Fruit fly (Drosophila melanogaster) whole organism, embryonic: Measurements from ENCODE around the gene TwdlV.

Source experiments
- BEAF-32 ChIP-seq: fragments of 200-800 bp; sonication (Bioruptor generic); optimal IDR thresholded peaks from 3 replicates; lab custom pipeline; 2017; ENCODE audit warnings: missing biosample characterization, missing genetic modification characterization, mild to moderate bottlenecking, moderate library complexity, missing genetic modification reagents
- Bdp1 ChIP-seq: fragments of 200-800 bp; sonication (Bioruptor generic); optimal IDR thresholded peaks from 3 replicates; lab custom pipeline; 2016; ENCODE audit warnings: missing biosample characterization, missing genetic modification characterization
- Bgb ChIP-seq: fragments of 200-800 bp; sonication (Bioruptor generic); IDR thresholded peaks from 2 replicates; pipeline ENCODE4 v1.3.6; 2022; ENCODE audit warnings: missing biosample characterization, missing genetic modification characterization; ENCODE audit not compliant: partially characterized antibody
- CG11085 ChIP-seq: fragments of 200-800 bp; sonication (Bioruptor generic); IDR thresholded peaks from 2 replicates; pipeline ENCODE4 v1.3.6; 2022; ENCODE audit warnings: missing biosample characterization, missing genetic modification characterization
- CG14441 ChIP-seq: fragments of 200-800 bp; sonication (Bioruptor generic); IDR thresholded peaks from 2 replicates; pipeline ENCODE4 v1.3.6; 2022; ENCODE audit warnings: missing biosample characterization, missing genetic modification characterization
- CG16779 ChIP-seq: fragments of 200-800 bp; sonication (Bioruptor generic); IDR thresholded peaks from 2 replicates; pipeline ENCODE4 v1.3.6; 2022; ENCODE audit warnings: missing biosample characterization, missing genetic modification characterization
- CG1792 ChIP-seq: fragments of 200-800 bp; sonication (Bioruptor generic); optimal IDR thresholded peaks from 2 replicates; lab custom pipeline; 2016; ENCODE audit warnings: missing biosample characterization, missing genetic modification characterization
- CG2875 ChIP-seq: fragments of 200-800 bp; sonication (Bioruptor generic); optimal IDR thresholded peaks from 2 replicates; lab custom pipeline; 2017; ENCODE audit warnings: missing biosample characterization, mild to moderate bottlenecking, missing genetic modification characterization, missing genetic modification reagents
- CG31441 ChIP-seq: fragments of 200-800 bp; sonication (Bioruptor generic); IDR thresholded peaks from 2 replicates; pipeline ENCODE4 v1.3.6; 2022; ENCODE audit warnings: missing biosample characterization, missing genetic modification characterization
- CG3995 ChIP-seq: fragments of 200-800 bp; sonication (Bioruptor generic); optimal IDR thresholded peaks from 3 replicates; lab custom pipeline; 2016; ENCODE audit warnings: missing biosample characterization, missing genetic modification characterization
- CG4328 ChIP-seq: fragments of 200-800 bp; sonication (Bioruptor generic); optimal IDR thresholded peaks from 3 replicates; lab custom pipeline; 2017; ENCODE audit warnings: missing biosample characterization, missing genetic modification reagents, missing genetic modification characterization
- CG6272 ChIP-seq: fragments of 200-800 bp; sonication (Bioruptor generic); IDR thresholded peaks from 2 replicates; pipeline ENCODE4 v1.3.6; 2022; ENCODE audit warnings: missing biosample characterization, missing genetic modification characterization
- CG6689 ChIP-seq: fragments of 200-800 bp; sonication (Bioruptor generic); IDR thresholded peaks from 2 replicates; pipeline ENCODE4 v1.3.6; 2022; ENCODE audit warnings: missing biosample characterization, missing genetic modification characterization
- CG6765 ChIP-seq: fragments of 200-800 bp; sonication (Bioruptor generic); optimal IDR thresholded peaks from 3 replicates; lab custom pipeline; 2017; ENCODE audit warnings: missing biosample characterization, mild to moderate bottlenecking, missing genetic modification characterization
- CG7556 ChIP-seq: fragments of 200-800 bp; sonication (Bioruptor generic); optimal IDR thresholded peaks from 2 replicates; lab custom pipeline; 2017; ENCODE audit warnings: missing biosample characterization, mild to moderate bottlenecking, missing genetic modification characterization
- CG7963 ChIP-seq: fragments of 200-800 bp; sonication (Bioruptor generic); IDR thresholded peaks from 3 replicates; pipeline ENCODE4 v1.3.6; 2022; ENCODE audit warnings: missing biosample characterization, missing genetic modification characterization; ENCODE audit not compliant: partially characterized antibody
- CG8388 ChIP-seq: fragments of 200-800 bp; sonication (Bioruptor generic); optimal IDR thresholded peaks from 2 replicates; lab custom pipeline; 2019; ENCODE audit warnings: missing biosample characterization, mild to moderate bottlenecking, missing genetic modification characterization, moderate library complexity
- CG8765 ChIP-seq: fragments of 200-800 bp; sonication (Bioruptor generic); IDR thresholded peaks from 2 replicates; pipeline ENCODE4 v1.3.6; 2022; ENCODE audit warnings: missing biosample characterization, missing genetic modification characterization
- CG8924 ChIP-seq: fragments of 200-800 bp; optimal IDR thresholded peaks from 3 replicates; lab custom pipeline; 2019; ENCODE audit warnings: missing biosample characterization, mild to moderate bottlenecking, missing genetic modification characterization, moderate library complexity
- CG9437 ChIP-seq: fragments of 200-800 bp; sonication (Bioruptor generic); optimal IDR thresholded peaks from 2 replicates; lab custom pipeline; 2018; ENCODE audit warnings: missing biosample characterization, mild to moderate bottlenecking, missing genetic modification characterization
- CG9727 ChIP-seq: fragments of 200-800 bp; sonication (Bioruptor generic); optimal IDR thresholded peaks from 3 replicates; lab custom pipeline; 2017; ENCODE audit warnings: missing biosample characterization, mild to moderate bottlenecking, missing genetic modification characterization
- CG9797 ChIP-seq: fragments of 200-800 bp; sonication (Bioruptor generic); optimal IDR thresholded peaks from 3 replicates; lab custom pipeline; 2018; ENCODE audit warnings: missing biosample characterization, mild to moderate bottlenecking, missing genetic modification characterization
- CG9817 ChIP-seq: fragments of 200-800 bp; sonication (Bioruptor generic); optimal IDR thresholded peaks from 2 replicates; lab custom pipeline; 2018; ENCODE audit warnings: missing biosample characterization, mild to moderate bottlenecking, missing genetic modification characterization, moderate library complexity
- CkIIα-i1 ChIP-seq: fragments of 200-800 bp; sonication (Bioruptor generic); IDR thresholded peaks from 2 replicates; pipeline ENCODE4 v1.3.6; 2022; ENCODE audit warnings: missing biosample characterization, missing genetic modification characterization
- Dll ChIP-seq: fragments of 200-800 bp; sonication (Bioruptor generic); IDR thresholded peaks from 4 replicates; pipeline ENCODE4 v1.3.6; 2022; ENCODE audit warnings: missing biosample characterization, missing genetic modification characterization; ENCODE audit not compliant: partially characterized antibody
- HHEX ChIP-seq: fragments of 200-800 bp; sonication (Bioruptor generic); optimal IDR thresholded peaks from 3 replicates; lab custom pipeline; 2017; ENCODE audit warnings: missing biosample characterization, mild to moderate bottlenecking, missing genetic modification characterization, missing genetic modification reagents
- Hmx ChIP-seq: fragments of 200-800 bp; sonication (Bioruptor generic); optimal IDR thresholded peaks from 2 replicates; lab custom pipeline; 2016; ENCODE audit warnings: missing biosample characterization, missing genetic modification characterization
- Hr3 ChIP-seq: fragments of 200-800 bp; sonication (Bioruptor generic); optimal IDR thresholded peaks from 3 replicates; lab custom pipeline; 2016; ENCODE audit warnings: missing biosample characterization, missing genetic modification characterization
- Sin3A ChIP-seq: fragments of >200 bp; optimal IDR thresholded peaks from 2 replicates; lab custom pipeline; 2018
- Sox102F ChIP-seq: fragments of 200-800 bp; sonication (Bioruptor generic); optimal IDR thresholded peaks from 2 replicates; lab custom pipeline; 2018; ENCODE audit warnings: missing biosample characterization, mild to moderate bottlenecking, missing genetic modification characterization, moderate library complexity
- aop ChIP-seq: fragments of 200-800 bp; sonication (Bioruptor generic); IDR thresholded peaks from 2 replicates; pipeline ENCODE4 v1.3.6; 2022; ENCODE audit warnings: missing biosample characterization, missing genetic modification characterization
- ase ChIP-seq: fragments of 200-800 bp; sonication (Bioruptor generic); IDR thresholded peaks from 3 replicates; pipeline ENCODE4 v1.3.6; 2022; ENCODE audit warnings: missing biosample characterization, missing genetic modification characterization
- az2 ChIP-seq: fragments of 200-800 bp; sonication (Bioruptor generic); optimal IDR thresholded peaks from 3 replicates; lab custom pipeline; 2016; ENCODE audit warnings: missing biosample characterization, missing genetic modification characterization
- bowl ChIP-seq: fragments of 200-800 bp; sonication (Bioruptor generic); IDR thresholded peaks from 2 replicates; pipeline ENCODE4 v1.3.6; 2022; ENCODE audit warnings: missing biosample characterization, missing genetic modification characterization
- crol ChIP-seq: fragments of 200-800 bp; sonication (Bioruptor generic); IDR thresholded peaks from 2 replicates; pipeline ENCODE4 v1.3.6; 2022; ENCODE audit warnings: missing biosample characterization, missing genetic modification characterization
- crp ChIP-seq, 2 experiments: fragments of 200-800 bp; sonication (Bioruptor generic); optimal IDR thresholded peaks; 2 replicates in 1 of 2; 3 replicates in 1 of 2; lab custom pipeline; 2017; ENCODE audit warnings: missing biosample characterization in 2 of 2, missing genetic modification characterization in 2 of 2, mild to moderate bottlenecking in 1 of 2, moderate library complexity in 1 of 2
- dmrt11E ChIP-seq: fragments of 200-800 bp; sonication (Bioruptor generic); optimal IDR thresholded peaks from 3 replicates; lab custom pipeline; 2018; ENCODE audit warnings: missing biosample characterization, mild to moderate bottlenecking, missing genetic modification characterization, moderate library complexity
- fd64A ChIP-seq: fragments of 200-800 bp; sonication (Bioruptor generic); optimal IDR thresholded peaks from 3 replicates; lab custom pipeline; 2018; ENCODE audit warnings: missing biosample characterization, mild to moderate bottlenecking, missing genetic modification characterization
- fu2 ChIP-seq: fragments of 200-800 bp; sonication (Bioruptor generic); optimal IDR thresholded peaks from 2 replicates; lab custom pipeline; 2016; ENCODE audit warnings: missing biosample characterization, missing genetic modification characterization
- gem ChIP-seq: fragments of 200-800 bp; sonication (Bioruptor generic); optimal IDR thresholded peaks from 2 replicates; lab custom pipeline; 2019; ENCODE audit warnings: missing biosample characterization, mild to moderate bottlenecking, missing genetic modification characterization, moderate library complexity
- gsb-n ChIP-seq: fragments of 200-800 bp; sonication (Bioruptor generic); optimal IDR thresholded peaks from 3 replicates; lab custom pipeline; 2018; ENCODE audit warnings: missing biosample characterization, mild to moderate bottlenecking, missing genetic modification characterization
- lilli ChIP-seq: fragments of 200-800 bp; sonication (Bioruptor generic); optimal IDR thresholded peaks from 3 replicates; lab custom pipeline; 2016; ENCODE audit warnings: missing biosample characterization, missing genetic modification characterization
- prd ChIP-seq, 3 experiments: fragments of >200 bp in 2 of 3; fragments of 200-800 bp in 1 of 3; sonication (Bioruptor generic) in 1 of 3; optimal IDR thresholded peaks in 2 of 3; IDR thresholded peaks in 1 of 3; 2 replicates in 2 of 3; 3 replicates in 1 of 3; pipeline versions ENCODE4 v1.3.6 to Lab custom; 2017 to 2022; ENCODE audit warnings: missing biosample characterization in 1 of 3, missing genetic modification characterization in 1 of 3
- pzg ChIP-seq: fragments of 200-800 bp; sonication (Bioruptor generic); optimal IDR thresholded peaks from 3 replicates; lab custom pipeline; 2018; ENCODE audit warnings: missing biosample characterization, mild to moderate bottlenecking, missing genetic modification characterization, moderate library complexity
- salm ChIP-seq: fragments of 200-800 bp; sonication (Bioruptor generic); optimal IDR thresholded peaks from 2 replicates; lab custom pipeline; 2018; ENCODE audit warnings: missing biosample characterization, mild to moderate bottlenecking, missing genetic modification characterization
- sens-2 ChIP-seq: fragments of 200-800 bp; sonication (Bioruptor generic); IDR thresholded peaks from 2 replicates; pipeline ENCODE4 v1.3.6; 2022; ENCODE audit warnings: missing biosample characterization, missing genetic modification characterization
- tll ChIP-seq, 2 experiments: fragments of 200-800 bp in 1 of 2; fragments of >200 bp in 1 of 2; sonication (Bioruptor generic) in 1 of 2; optimal IDR thresholded peaks; 2 replicates each; lab custom pipeline; 2017 to 2019; ENCODE audit warnings: missing biosample characterization in 2 of 2, missing genetic modification characterization in 2 of 2, mild to moderate bottlenecking in 1 of 2, moderate library complexity in 1 of 2
- usp ChIP-seq: fragments of >200 bp; optimal IDR thresholded peaks from 2 replicates; lab custom pipeline; 2017; ENCODE audit warnings: missing biosample characterization, missing genetic modification characterization

The TwdlV gene

DNA sequence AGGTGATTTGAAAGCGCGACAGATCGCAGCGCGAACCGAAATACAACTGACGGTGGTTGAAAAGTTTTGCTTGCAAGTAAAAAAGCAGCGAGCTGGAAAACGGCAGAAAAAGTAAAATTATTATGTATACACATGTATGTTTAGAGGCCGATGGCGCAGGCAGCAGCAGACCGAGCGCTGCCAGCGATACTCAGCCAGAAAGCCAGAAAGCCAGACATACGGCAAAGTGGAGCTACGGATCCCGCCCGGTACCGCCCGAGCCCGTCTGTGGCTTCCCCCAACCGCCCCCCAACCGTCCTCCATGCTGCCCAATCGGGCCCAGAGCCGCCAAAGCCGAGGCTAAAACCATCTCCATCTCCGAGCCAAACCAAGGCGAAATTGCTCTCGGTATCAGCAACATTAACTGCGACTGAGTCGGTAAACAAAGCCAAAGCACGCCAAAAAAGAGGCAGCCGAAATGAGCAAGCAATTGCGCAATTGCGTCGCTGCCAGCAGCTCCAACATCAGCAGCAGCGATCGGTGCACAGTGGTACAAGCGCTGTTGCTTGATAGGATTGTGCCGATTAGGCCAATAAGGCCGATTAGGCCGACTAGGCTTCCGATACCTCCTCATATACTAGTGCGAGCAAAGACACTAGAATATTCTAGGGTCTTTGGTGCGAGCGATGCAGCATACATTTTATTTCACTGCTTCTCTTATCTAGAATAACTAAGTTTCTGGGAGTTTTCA lies 39.1 kb upstream of the TwdlV start, which contains the start of gene CG14636 (continued):
- TF ChIP-seq CG7963 (GFP tag; lab: Robert Waterston, UW) (0 out of 3 replicates have a peak, but pooled peaks have one; percentile 31), CG16779 (0 out of 2 replicates have a peak, but pooled peaks have one; percentile 57), az2 (peak; percentile 50), tll (GFP tag; optimal IDR thresholded peaks at IDR 0.05; lab: Kevin White, UChicago) (no peak), aop (GFP tag; lab: Robert Waterston, UW) (no peak), crp (GFP tag; optimal IDR thresholded peaks at IDR 0.05; lab: Kevin White, UChicago) (no peak), gsb-n (tag; lab: Kevin White, UChicago) (no peak), CG9817 (tag; lab: Kevin White, UChicago) (peak; percentile 64), CG8388 (GFP tag; lab: Kevin White, UChicago) (peak; percentile 21), CG9797 (GFP tag; lab: Kevin White, UChicago) (no peak), HHEX (peak; percentile 69), Bgb (peak; percentile 58; the same call in 1 of the 2 replicates), prd (optimal IDR thresholded peaks at IDR 0.05; lab: Kevin White, UChicago) (no peak), prd (GFP tag; IDR thresholded peaks at IDR 0.05; lab: Robert Waterston, UW) (peak; percentile 79), CG9727 (GFP tag; lab: Kevin White, UChicago) (peak; percentile 39), CG14441 (GFP tag; lab: Robert Waterston, UW) (peak; percentile 90), CG9437 (GFP tag; lab: Kevin White, UChicago) (peak; percentile 31), CG31441 (GFP tag; lab: Robert Waterston, UW) (peak; percentile 49), fd64A (GFP tag; lab: Kevin White, UChicago) (no peak), Sin3A (lab: Kevin White, UChicago) (no peak), CG4328 (peak; percentile 64), usp (GFP tag; lab: Kevin White, UChicago) (no peak), CG8765 (no peak), crol (peak; percentile 85), CG8924 (tag; lab: Kevin White, UChicago) (peak; percentile 58), bowl (GFP tag; lab: Robert Waterston, UW) (no peak), Dll (peak; percentile 48; the same call in 1 of the 4 replicates), gem (tag; lab: Kevin White, UChicago) (peak; percentile 76), CG6689 (GFP tag; lab: Robert Waterston, UW) (peak; percentile 79), Bdp1 (GFP tag; lab: Kevin White, UChicago) (peak; percentile 36), fu2 (GFP tag; lab: Kevin White, UChicago) (peak; percentile 61), ase (GFP tag; lab: Robert Waterston, UW) (peak; percentile 73; the same call in 2 of the 3 replicates), Hmx (no peak), CG6272 (GFP tag; lab: Robert Waterston, UW) (peak; percentile 68), CkIIα-i1 (GFP tag; lab: Robert Waterston, UW) (0 out of 2 replicates have a peak, but pooled peaks have one; percentile 37), CG6765 (GFP tag; lab: Kevin White, UChicago) (peak; percentile 73), BEAF-32 (GFP tag; lab: Kevin White, UChicago) (no peak), sens-2 (GFP tag; lab: Robert Waterston, UW) (no peak), pzg (GFP tag; lab: Kevin White, UChicago) (no peak), lilli (GFP tag; lab: Kevin White, UChicago) (peak; percentile 76), CG1792 (GFP tag; lab: Kevin White, UChicago) (peak; percentile 37), dmrt11E (no peak), Hr3 (GFP tag; lab: Kevin White, UChicago) (peak; percentile 42), salm (tag; lab: Kevin White, UChicago) (peak; percentile 18), CG2875 (no peak), CG3995 (GFP tag; lab: Kevin White, UChicago) (peak; percentile 12), Sox102F (GFP tag; lab: Kevin White, UChicago) (peak; percentile 66), CG11085 (GFP tag; lab: Robert Waterston, UW) (peak; percentile 24; the same call in 1 of the 2 replicates), CG7556 (GFP tag; lab: Kevin White, UChicago) (peak; percentile 69)
